Worm (Caenorhabditis elegans): ENCODE results near the gene acl-9.

The acl-9 gene

DNA sequence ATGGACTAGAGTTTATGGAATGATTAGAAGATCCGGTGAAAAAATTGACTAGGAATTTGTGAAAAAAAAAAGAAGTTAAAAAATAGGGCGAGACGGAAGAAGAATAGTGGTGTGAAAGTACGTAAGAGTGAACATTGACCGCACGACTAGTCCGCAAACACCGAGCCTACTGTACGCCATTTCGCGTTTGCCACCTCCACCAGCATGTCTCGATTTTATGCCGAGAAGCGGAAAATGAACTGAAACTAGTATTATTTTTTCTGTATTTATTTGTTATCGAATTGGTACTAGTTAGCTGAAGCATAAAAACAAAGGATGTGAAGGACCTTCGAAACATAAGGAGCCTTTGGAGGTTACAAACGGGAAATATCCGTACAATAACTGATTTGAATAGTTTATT, 25.6 kb upstream of the acl-9 start (continued):
- no peak for TF ChIP-seq mdl-1 (tag; optimal IDR thresholded peaks at IDR 0.05)
- no peak for TF ChIP-seq peb-1 (tag; optimal IDR thresholded peaks at IDR 0.05)
- peak; percentile 10 for TF ChIP-seq sma-9 (GFP tag; optimal IDR thresholded peaks at IDR 0.05)
- no peak for TF ChIP-seq sma-9 (tag; optimal IDR thresholded peaks at IDR 0.05)
- peak; percentile 22 for TF ChIP-seq nhr-21 (tag; optimal IDR thresholded peaks at IDR 0.05)
- no peak for TF ChIP-seq elt-1 (tag; optimal IDR thresholded peaks at IDR 0.05)
- TF ChIP-seq lin-13 (GFP tag; optimal IDR thresholded peaks at IDR 0.05) = peak; percentile 24
- peak; percentile 30 for TF ChIP-seq sma-3 (GFP tag; optimal IDR thresholded peaks at IDR 0.05)
- TF ChIP-seq nhr-77 (tag; optimal IDR thresholded peaks at IDR 0.05) = no peak
- peak; percentile 36 to 81 for TF ChIP-seq lsy-2 (tag; optimal IDR thresholded peaks at IDR 0.05)
- no peak for TF ChIP-seq zag-1 (tag; optimal IDR thresholded peaks at IDR 0.05)
- no peak for TF ChIP-seq ceh-16 (tag; optimal IDR thresholded peaks at IDR 0.05)
- TF ChIP-seq nhr-129 (tag; optimal IDR thresholded peaks at IDR 0.05) = peak; percentile 5

DNA sequence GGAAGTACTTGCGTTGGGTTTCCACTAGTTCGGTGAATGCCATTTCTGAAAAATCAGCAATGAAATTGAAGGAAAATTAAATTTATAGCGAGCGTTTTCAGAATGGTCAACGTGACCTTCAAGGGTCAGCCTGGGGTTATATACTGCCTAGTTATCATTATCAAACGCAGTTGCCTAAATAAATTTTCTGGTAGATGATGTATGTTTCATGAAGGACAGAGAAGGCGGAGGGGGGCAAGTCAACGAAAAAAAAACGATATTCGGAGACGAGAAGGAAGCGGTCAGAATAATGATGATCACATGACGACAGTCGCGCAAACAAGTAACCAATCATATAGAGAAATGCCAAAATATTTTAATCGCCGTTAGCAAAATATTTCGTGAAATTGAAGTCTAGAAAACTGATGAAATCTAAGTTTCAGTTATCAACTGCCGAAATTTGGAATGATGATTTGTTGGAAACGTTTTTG, 23.1 kb upstream of the acl-9 start, which contains the start of gene alh-4:
Gene alh-4 (minus strand): TSS at position 51 of the 470 bp plus-strand sequence.
- TF ChIP-seq aly-2 (tag; optimal IDR thresholded peaks at IDR 0.05) (no peak), lin-13 (GFP tag; optimal IDR thresholded peaks at IDR 0.05) (no peak), mab-5 (tag; optimal IDR thresholded peaks at IDR 0.05) (no peak), unc-62 (GFP tag; optimal IDR thresholded peaks at IDR 0.05) (no peak), sem-4 (tag; optimal IDR thresholded peaks at IDR 0.05) (no peak), R02D3.7 (tag; optimal IDR thresholded peaks at IDR 0.05) (no peak), ztf-4 (tag; optimal IDR thresholded peaks at IDR 0.05) (no peak), lsy-2 (tag; optimal IDR thresholded peaks at IDR 0.05) (no peak), sma-3 (GFP tag; optimal IDR thresholded peaks at IDR 0.05) (peak; percentile 61), ama-1 (optimal IDR thresholded peaks at IDR 0.05) (no peak), nhr-11 (tag; optimal IDR thresholded peaks at IDR 0.05) (no peak), nhr-129 (tag; optimal IDR thresholded peaks at IDR 0.05) (peak; percentile 16), dmd-4 (tag; optimal IDR thresholded peaks at IDR 0.05) (no peak), lin-11 (tag; optimal IDR thresholded peaks at IDR 0.05) (no peak), ceh-16 (tag; optimal IDR thresholded peaks at IDR 0.05) (no peak), mbf-1 (tag; optimal IDR thresholded peaks at IDR 0.05) (no peak), nhr-25 (tag; optimal IDR thresholded peaks at IDR 0.05) (peak; percentile 66), nhr-6 (tag; optimal IDR thresholded peaks at IDR 0.05) (no peak), alr-1 (tag; optimal IDR thresholded peaks at IDR 0.05) (no peak), elt-3 (tag; optimal IDR thresholded peaks at IDR 0.05) (no peak), mdl-1 (tag; optimal IDR thresholded peaks at IDR 0.05) (no peak), gmeb-1 (tag; optimal IDR thresholded peaks at IDR 0.05) (peak; percentile 19), peb-1 (tag; optimal IDR thresholded peaks at IDR 0.05) (no peak), egl-27 (tag; optimal IDR thresholded peaks at IDR 0.05) (no peak), fos-1 (tag; optimal IDR thresholded peaks at IDR 0.05) (no peak), skn-1 (tag; optimal IDR thresholded peaks at IDR 0.05) (no peak), lin-39 (tag; optimal IDR thresholded peaks at IDR 0.05) (no peak), blmp-1 (tag; optimal IDR thresholded peaks at IDR 0.05; ENCODE audit: insufficient read depth) (peak; percentile 3), ztf-1 (GFP tag; conservative IDR thresholded peaks at IDR 0.05) (no peak), nhr-237 (tag; optimal IDR thresholded peaks at IDR 0.05) (no peak), ceh-82 (tag; optimal IDR thresholded peaks at IDR 0.05) (no peak), ZK546.5 (tag; optimal IDR thresholded peaks at IDR 0.05) (no peak), F13H6.1 (tag; optimal IDR thresholded peaks at IDR 0.05) (no peak), zag-1 (tag; optimal IDR thresholded peaks at IDR 0.05) (no peak), nhr-23 (tag; optimal IDR thresholded peaks at IDR 0.05) (no peak), nhr-10 (tag; optimal IDR thresholded peaks at IDR 0.05) (no peak), ztf-11 (tag; optimal IDR thresholded peaks at IDR 0.05) (no peak), snpc-4 (tag; optimal IDR thresholded peaks at IDR 0.05) (no peak), nhr-77 (tag; optimal IDR thresholded peaks at IDR 0.05) (no peak), nhr-21 (tag; optimal IDR thresholded peaks at IDR 0.05) (peak; percentile 6), nhr-12 (tag; optimal IDR thresholded peaks at IDR 0.05) (no peak), unc-55 (GFP tag; optimal IDR thresholded peaks at IDR 0.05) (no peak), sma-9 (GFP tag; optimal IDR thresholded peaks at IDR 0.05) (peak; percentile 21), sma-9 (tag; optimal IDR thresholded peaks at IDR 0.05) (no peak), Y55F3AM.14 (GFP tag; optimal IDR thresholded peaks at IDR 0.05) (no peak)

Data from whole organism, L2 larva.